Fruit fly (Drosophila melanogaster) whole organism, embryonic: ENCODE data around the gene Rnb.

ENCODE experiments used
- Blimp-1 ChIP-seq: fragments of 200-800 bp; sonication (Bioruptor generic); optimal IDR thresholded peaks from 3 replicates; lab custom pipeline; 2018; ENCODE audit warnings: missing biosample characterization, missing genetic modification characterization, mild to moderate bottlenecking, moderate library complexity, missing genetic modification reagents
- CG1602 ChIP-seq: fragments of 200-800 bp; sonication (Bioruptor generic); optimal IDR thresholded peaks from 3 replicates; lab custom pipeline; 2016; ENCODE audit warnings: missing biosample characterization, missing genetic modification characterization
- CG1647 ChIP-seq: fragments of 200-800 bp; sonication (Bioruptor generic); optimal IDR thresholded peaks from 3 replicates; lab custom pipeline; 2016; ENCODE audit warnings: missing biosample characterization, missing genetic modification characterization
- CG17802 ChIP-seq: fragments of 200-800 bp; sonication (Bioruptor generic); optimal IDR thresholded peaks from 2 replicates; lab custom pipeline; 2018; ENCODE audit warnings: missing biosample characterization, mild to moderate bottlenecking, missing genetic modification characterization, moderate library complexity
- CG32767 ChIP-seq: fragments of 200-800 bp; sonication (Bioruptor generic); IDR thresholded peaks from 2 replicates; pipeline ENCODE4 v1.3.6; 2022; ENCODE audit warnings: missing biosample characterization, missing genetic modification characterization
- Dad ChIP-seq: fragments of 200-800 bp; sonication (Bioruptor generic); optimal IDR thresholded peaks from 3 replicates; lab custom pipeline; 2016; ENCODE audit warnings: missing biosample characterization, missing genetic modification characterization
- her ChIP-seq: fragments of 200-800 bp; sonication (Bioruptor generic); optimal IDR thresholded peaks from 2 replicates; lab custom pipeline; 2016; ENCODE audit warnings: missing biosample characterization, missing genetic modification characterization
- nerfin-1 ChIP-seq: fragments of 200-800 bp; sonication (Bioruptor generic); optimal IDR thresholded peaks from 3 replicates; lab custom pipeline; 2019; ENCODE audit warnings: missing biosample characterization, mild to moderate bottlenecking, missing genetic modification characterization, moderate library complexity
- p53 ChIP-seq: fragments of 200-800 bp; sonication (Bioruptor generic); optimal IDR thresholded peaks from 2 replicates; lab custom pipeline; 2016; ENCODE audit warnings: missing biosample characterization, missing genetic modification characterization
- psq ChIP-seq: fragments of 200-800 bp; sonication (Bioruptor generic); optimal IDR thresholded peaks from 2 replicates; lab custom pipeline; 2017; ENCODE audit warnings: missing biosample characterization, missing genetic modification characterization
- sens ChIP-seq: fragments of 200-800 bp; sonication (Bioruptor generic); peaks from one replicate; lab custom pipeline; 2016; ENCODE audit warnings: missing biosample characterization, missing genetic modification characterization
- trh ChIP-seq: fragments of 200-800 bp; sonication (Bioruptor generic); optimal IDR thresholded peaks from 2 replicates; lab custom pipeline; 2016; ENCODE audit warnings: missing biosample characterization, missing genetic modification characterization

- TF ChIP-seq trh (GFP tag; lab: Kevin White, UChicago) (no peak), CG32767 (GFP tag; lab: Robert Waterston, UW) (no peak), sens (GFP tag; lab: Kevin White, UChicago) (peak; percentile 88), nerfin-1 (no peak), CG1647 (GFP tag; lab: Kevin White, UChicago) (no peak), her (no peak), CG1602 (GFP tag; lab: Kevin White, UChicago) (no peak), Blimp-1 (peak; percentile 39), psq (no peak), p53 (no peak), CG17802 (tag; lab: Kevin White, UChicago) (no peak), Dad (GFP tag; lab: Kevin White, UChicago) (no peak)
Observed at dm6 chr3R:29763154-29763553, 36.0 kb downstream of the Rnb start.
